Fruit fly (Drosophila melanogaster): ENCODE results near the gene Mocs1.

Mocs1 gene

dm6 chr3L:11064689-11065088 is 5.6 kb upstream of the Mocs1 start, which contains the start of the genes CG32075, CG45101 and SuUR:
TSS of gene CG32075 (minus strand) at chr3L:11064941.
TSS of gene CG45101 (plus strand) at chr3L:11064991.
TSS of gene SuUR (plus strand) at chr3L:11064991.
- peak; percentile 89 for TF ChIP-seq Mnt (GFP tag; optimal IDR thresholded peaks at IDR 0.05)
- peak; percentile 82 for TF ChIP-seq Clk (GFP tag; optimal IDR thresholded peaks at IDR 0.05)
- TF ChIP-seq CG12768 (GFP tag; optimal IDR thresholded peaks at IDR 0.05), result peak; percentile 85
- no peak for TF ChIP-seq cnc (optimal IDR thresholded peaks at IDR 0.05)
- peak; percentile 90 for TF ChIP-seq bab1 (GFP tag; optimal IDR thresholded peaks at IDR 0.05)
- peak; percentile 76 for TF ChIP-seq CG14711 (tag; optimal IDR thresholded peaks at IDR 0.05)
- TF ChIP-seq CG7045 (GFP tag; optimal IDR thresholded peaks at IDR 0.05), result peak; percentile 71
- peak; percentile 70 for TF ChIP-seq CG33017 (tag; optimal IDR thresholded peaks at IDR 0.05)
- peak; percentile 96 for TF ChIP-seq CG1620 (GFP tag; optimal IDR thresholded peaks at IDR 0.05)
- peak; percentile 91 for TF ChIP-seq toe (GFP tag; optimal IDR thresholded peaks at IDR 0.05)
- no peak for TF ChIP-seq cic (GFP tag; optimal IDR thresholded peaks at IDR 0.05)
- TF ChIP-seq Crg-1 (GFP tag; optimal IDR thresholded peaks at IDR 0.05), result peak; percentile 92
- TF ChIP-seq CG5204 (GFP tag; optimal IDR thresholded peaks at IDR 0.05), result no peak
- TF ChIP-seq CG7101 (tag; optimal IDR thresholded peaks at IDR 0.05), result peak; percentile 87
- TF ChIP-seq kay (GFP tag; ENCODE audit: borderline replicate concordance), result no peak
- peak; percentile 71 for TF ChIP-seq tj (GFP tag; optimal IDR thresholded peaks at IDR 0.05)
- peak; percentile 80 for TF ChIP-seq pad (GFP tag; optimal IDR thresholded peaks at IDR 0.05)
- TF ChIP-seq CG11617 (GFP tag; optimal IDR thresholded peaks at IDR 0.05), result peak; percentile 85
- peak; percentile 59 for TF ChIP-seq ovo (GFP tag; optimal IDR thresholded peaks at IDR 0.05)
- TF ChIP-seq Hr96 (GFP tag; optimal IDR thresholded peaks at IDR 0.05), result no peak

dm6 chr3L:11065850-11066249 is 4.5 kb upstream of the Mocs1 start:
- TF ChIP-seq CG12768 (GFP tag; optimal IDR thresholded peaks at IDR 0.05), result no peak
- TF ChIP-seq CG1620 (GFP tag; optimal IDR thresholded peaks at IDR 0.05), result no peak
- peak; percentile 18 for TF ChIP-seq cic (GFP tag; optimal IDR thresholded peaks at IDR 0.05)
- no peak for TF ChIP-seq CG5204 (GFP tag; optimal IDR thresholded peaks at IDR 0.05)
- TF ChIP-seq pad (GFP tag; optimal IDR thresholded peaks at IDR 0.05), result no peak
- TF ChIP-seq kay (GFP tag; ENCODE audit: borderline replicate concordance), result no peak
- TF ChIP-seq CG33017 (tag; optimal IDR thresholded peaks at IDR 0.05), result no peak
- no peak for TF ChIP-seq bab1 (GFP tag; optimal IDR thresholded peaks at IDR 0.05)

dm6 chr3L:11069764-11070163 is 562 bp upstream of the Mocs1 start, which contains the start of gene CG6310:
TSS of gene CG6310 (minus strand) at chr3L:11069864.
- peak; percentile 29 for TF ChIP-seq Mnt (GFP tag; optimal IDR thresholded peaks at IDR 0.05)
- TF ChIP-seq CG7101 (tag; optimal IDR thresholded peaks at IDR 0.05), result no peak
- no peak for TF ChIP-seq CG14711 (tag; optimal IDR thresholded peaks at IDR 0.05)
- no peak for TF ChIP-seq CG5204 (GFP tag; optimal IDR thresholded peaks at IDR 0.05)

dm6 chr3L:11071057-11071456 is 731 bp downstream of the Mocs1 start:
- TF ChIP-seq pad (GFP tag; optimal IDR thresholded peaks at IDR 0.05) (no peak), CG1620 (GFP tag; optimal IDR thresholded peaks at IDR 0.05) (no peak), cic (GFP tag; optimal IDR thresholded peaks at IDR 0.05) (no peak), Clk (GFP tag; optimal IDR thresholded peaks at IDR 0.05) (no peak), CG5204 (GFP tag; optimal IDR thresholded peaks at IDR 0.05) (no peak), bab1 (GFP tag; optimal IDR thresholded peaks at IDR 0.05) (no peak)

- TF ChIP-seq CG14711 (tag; optimal IDR thresholded peaks at IDR 0.05), result peak; percentile 34
- TF ChIP-seq Hr96 (GFP tag; optimal IDR thresholded peaks at IDR 0.05), result no peak
- TF ChIP-seq CG7045 (GFP tag; optimal IDR thresholded peaks at IDR 0.05), result no peak
- TF ChIP-seq kay (GFP tag; ENCODE audit: borderline replicate concordance), result no peak
- no peak for TF ChIP-seq pad (GFP tag; optimal IDR thresholded peaks at IDR 0.05)
- TF ChIP-seq tj (GFP tag; optimal IDR thresholded peaks at IDR 0.05), result no peak
- TF ChIP-seq CG5204 (GFP tag; optimal IDR thresholded peaks at IDR 0.05), result no peak
- TF ChIP-seq Clk (GFP tag; optimal IDR thresholded peaks at IDR 0.05), result no peak
- peak; percentile 52 for TF ChIP-seq CG11617 (GFP tag; optimal IDR thresholded peaks at IDR 0.05)
- TF ChIP-seq cic (GFP tag; optimal IDR thresholded peaks at IDR 0.05), result no peak
- peak; percentile 92 for TF ChIP-seq Mnt (GFP tag; optimal IDR thresholded peaks at IDR 0.05)
- TF ChIP-seq Crg-1 (GFP tag; optimal IDR thresholded peaks at IDR 0.05), result no peak
- peak; percentile 35 for TF ChIP-seq bab1 (GFP tag; optimal IDR thresholded peaks at IDR 0.05)
- no peak for TF ChIP-seq cnc (optimal IDR thresholded peaks at IDR 0.05)
- no peak for TF ChIP-seq toe (GFP tag; optimal IDR thresholded peaks at IDR 0.05)
- TF ChIP-seq CG12768 (GFP tag; optimal IDR thresholded peaks at IDR 0.05), result no peak
- TF ChIP-seq ovo (GFP tag; optimal IDR thresholded peaks at IDR 0.05), result peak; percentile 43
- TF ChIP-seq CG7101 (tag; optimal IDR thresholded peaks at IDR 0.05), result peak; percentile 66
- TF ChIP-seq CG33017 (tag; optimal IDR thresholded peaks at IDR 0.05), result peak; percentile 39
Measured at dm6 chr3L:11074043-11074853, 3.9 kb downstream of the Mocs1 start, which contains the start of the genes Pfdn2 and Noc1. TSS of gene Pfdn2 (minus strand) at chr3L:11074388. TSS of gene Noc1 (plus strand) at chr3L:11074769.

dm6 chr3L:11083605-11084004 is 13.3 kb downstream of the Mocs1 start:
- no peak for TF ChIP-seq Clk (GFP tag; optimal IDR thresholded peaks at IDR 0.05)
- TF ChIP-seq CG7101 (tag; optimal IDR thresholded peaks at IDR 0.05), result no peak
- peak; percentile 77 for TF ChIP-seq cic (GFP tag; optimal IDR thresholded peaks at IDR 0.05)
- TF ChIP-seq CG5204 (GFP tag; optimal IDR thresholded peaks at IDR 0.05), result no peak
- TF ChIP-seq kay (GFP tag; ENCODE audit: borderline replicate concordance), result peak; percentile 96
- TF ChIP-seq CG7045 (GFP tag; optimal IDR thresholded peaks at IDR 0.05), result no peak
- TF ChIP-seq ovo (GFP tag; optimal IDR thresholded peaks at IDR 0.05), result no peak
- no peak for TF ChIP-seq toe (GFP tag; optimal IDR thresholded peaks at IDR 0.05)
- TF ChIP-seq CG1620 (GFP tag; optimal IDR thresholded peaks at IDR 0.05), result no peak
- TF ChIP-seq pad (GFP tag; optimal IDR thresholded peaks at IDR 0.05), result no peak
- peak; percentile 48 for TF ChIP-seq tj (GFP tag; optimal IDR thresholded peaks at IDR 0.05)

Data from whole organism, adult.